Worm (Caenorhabditis elegans) whole organism, mixed stage, embryonic: ENCODE measurements around the gene glb-24.

Experiments used
- M03D4.4 ChIP-seq: sonication (generic microtip); optimal IDR thresholded peaks from 2 replicates; lab custom pipeline; 2017; ENCODE audit warnings: mild to moderate bottlenecking, missing genetic modification characterization, missing compliant biosample characterization
- bed-3 ChIP-seq: fragments of 200-800 bp; sonication (Bioruptor generic); optimal IDR thresholded peaks from 3 replicates; lab custom pipeline; 2018; ENCODE audit warnings: mild to moderate bottlenecking, missing genetic modification characterization, moderate library complexity, missing compliant biosample characterization
- blmp-1 ChIP-seq: fragments of 150-350 bp; optimal IDR thresholded peaks from 2 replicates; lab custom pipeline; 2014; ENCODE audit warnings: missing biosample characterization, missing genetic modification characterization
- ceh-39 ChIP-seq: fragments of 150-350 bp; optimal IDR thresholded peaks from 2 replicates; lab custom pipeline; 2014; ENCODE audit warnings: missing biosample characterization, missing genetic modification characterization
- ceh-43 ChIP-seq: fragments of 200-800 bp; sonication (Bioruptor generic); optimal IDR thresholded peaks from 2 replicates; lab custom pipeline; 2018; ENCODE audit warnings: mild to moderate bottlenecking, missing genetic modification characterization, moderate library complexity, missing compliant biosample characterization
- ceh-83 ChIP-seq: fragments of 200-800 bp; sonication (Bioruptor generic); optimal IDR thresholded peaks from 2 replicates; lab custom pipeline; 2018; ENCODE audit warnings: mild to moderate bottlenecking, missing genetic modification characterization, missing compliant biosample characterization
- ces-1 ChIP-seq: fragments of 150-350 bp; optimal IDR thresholded peaks from 2 replicates; lab custom pipeline; 2014; ENCODE audit warnings: missing biosample characterization, missing genetic modification reagents, missing genetic modification characterization
- cnd-1 ChIP-seq: fragments of 200-800 bp; sonication (Bioruptor generic); optimal IDR thresholded peaks from 2 replicates; lab custom pipeline; 2018; ENCODE audit warnings: mild to moderate bottlenecking, missing genetic modification characterization, missing compliant biosample characterization
- elt-1 ChIP-seq: sonication (generic microtip); optimal IDR thresholded peaks from 2 replicates; lab custom pipeline; 2017; ENCODE audit warnings: missing genetic modification characterization, mild to moderate bottlenecking, missing compliant biosample characterization, antibody characterized with exemption, moderate library complexity, borderline replicate concordance; ENCODE audit not compliant: insufficient read depth
- elt-3 ChIP-seq: fragments of 150-350 bp; optimal IDR thresholded peaks from 2 replicates; lab custom pipeline; 2014; ENCODE audit warnings: missing biosample characterization, missing genetic modification characterization
- flh-1 ChIP-seq: fragments of 200-800 bp; sonication (Bioruptor generic); optimal IDR thresholded peaks from 2 replicates; lab custom pipeline; 2018; ENCODE audit warnings: mild to moderate bottlenecking, missing genetic modification characterization, moderate library complexity, missing compliant biosample characterization
- hlh-1 ChIP-seq: fragments of 150-350 bp; optimal IDR thresholded peaks from 2 replicates; lab custom pipeline; 2014; ENCODE audit warnings: missing biosample characterization, missing genetic modification reagents, missing genetic modification characterization
- lin-13 ChIP-seq: fragments of 150-350 bp; optimal IDR thresholded peaks from 2 replicates; lab custom pipeline; 2014; ENCODE audit warnings: missing biosample characterization, missing genetic modification characterization
- lsy-2 ChIP-seq: fragments of 150-350 bp; optimal IDR thresholded peaks from 2 replicates; lab custom pipeline; 2014; ENCODE audit warnings: missing biosample characterization, missing genetic modification characterization
- mab-5 ChIP-seq: fragments of 150-350 bp; optimal IDR thresholded peaks from 2 replicates; lab custom pipeline; 2014; ENCODE audit warnings: missing biosample characterization, missing genetic modification characterization
- mep-1 ChIP-seq: fragments of 150-350 bp; optimal IDR thresholded peaks from 2 replicates; lab custom pipeline; 2017; ENCODE audit warnings: missing biosample characterization, missing genetic modification reagents, missing genetic modification characterization, inconsistent platforms
- mls-2 ChIP-seq: sonication (generic microtip); optimal IDR thresholded peaks from 2 replicates; lab custom pipeline; 2016; ENCODE audit warnings: mild to moderate bottlenecking, missing genetic modification characterization, moderate library complexity, missing compliant biosample characterization
- nhr-237 ChIP-seq: fragments of 150-350 bp; optimal IDR thresholded peaks from 2 replicates; lab custom pipeline; 2014; ENCODE audit warnings: missing biosample characterization, missing genetic modification characterization
- nhr-28 ChIP-seq: fragments of 150-350 bp; optimal IDR thresholded peaks from 2 replicates; lab custom pipeline; 2014; ENCODE audit warnings: missing biosample characterization, missing genetic modification characterization
- nhr-76 ChIP-seq: sonication (generic microtip); optimal IDR thresholded peaks from 2 replicates; lab custom pipeline; 2017; ENCODE audit warnings: missing biosample characterization, missing genetic modification characterization
- pha-4 ChIP-seq: fragments of 150-350 bp; optimal IDR thresholded peaks from 2 replicates; lab custom pipeline; 2018; ENCODE audit warnings: missing biosample characterization, missing genetic modification reagents, missing genetic modification characterization
- sem-2 ChIP-seq: fragments of 200-800 bp; sonication (Bioruptor generic); optimal IDR thresholded peaks from 2 replicates; lab custom pipeline; 2018; ENCODE audit warnings: mild to moderate bottlenecking, missing genetic modification characterization, missing compliant biosample characterization
- snpc-4 ChIP-seq: fragments of 150-350 bp; optimal IDR thresholded peaks from 2 replicates; lab custom pipeline; 2014; ENCODE audit warnings: missing biosample characterization, missing genetic modification characterization
- sptf-1 ChIP-seq: sonication (generic microtip); optimal IDR thresholded peaks from 2 replicates; lab custom pipeline; 2017; ENCODE audit warnings: mild to moderate bottlenecking, missing genetic modification characterization, moderate library complexity, missing compliant biosample characterization
- tbx-8 ChIP-seq: fragments of 200-800 bp; sonication (Bioruptor generic); optimal IDR thresholded peaks from 2 replicates; lab custom pipeline; 2018; ENCODE audit warnings: mild to moderate bottlenecking, missing genetic modification characterization, moderate library complexity, missing compliant biosample characterization
- unc-39 ChIP-seq: fragments of 150-350 bp; optimal IDR thresholded peaks from 2 replicates; lab custom pipeline; 2014; ENCODE audit warnings: missing biosample characterization, missing genetic modification characterization
- unc-62 ChIP-seq: fragments of 150-350 bp; optimal IDR thresholded peaks from 2 replicates; lab custom pipeline; 2014; ENCODE audit warnings: missing biosample characterization, missing genetic modification reagents, missing genetic modification characterization
- zip-8 ChIP-seq: fragments of 150-350 bp; optimal IDR thresholded peaks from 2 replicates; lab custom pipeline; 2014; ENCODE audit warnings: missing biosample characterization, missing genetic modification characterization
- ztf-11 ChIP-seq: fragments of 150-350 bp; optimal IDR thresholded peaks from 2 replicates; lab custom pipeline; 2014; ENCODE audit warnings: missing biosample characterization, missing genetic modification characterization

glb-24 gene

DNA sequence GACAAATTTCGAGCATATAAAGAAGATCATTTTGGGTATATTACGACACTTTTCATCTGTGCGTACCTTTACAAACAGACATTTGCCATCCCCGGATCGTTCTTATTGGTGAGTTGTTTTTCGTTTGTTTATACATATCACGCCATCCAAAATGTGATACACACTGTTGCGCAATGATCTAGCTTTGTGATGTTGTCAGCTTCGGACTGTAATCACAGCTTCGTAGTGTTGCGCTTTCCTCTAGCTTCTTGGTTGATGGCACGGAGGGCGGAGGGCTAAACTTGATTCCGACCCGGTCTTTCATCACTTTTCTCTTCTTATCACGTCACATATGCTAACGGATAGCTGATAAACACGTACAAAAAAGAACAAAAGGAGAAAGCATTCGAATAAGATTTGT is 6.4 kb downstream of the glb-24 start:
- TF ChIP-seq pha-4, result no peak
- TF ChIP-seq blmp-1 (tag; lab: Kevin White, UChicago), result no peak
- TF ChIP-seq zip-8 (tag; lab: Kevin White, UChicago), result peak; percentile 79
- TF ChIP-seq, all 35 proteins: peak for 1

- TF ChIP-seq ces-1 (GFP tag; lab: Kevin White, UChicago) (no peak), nhr-237 (tag; lab: Kevin White, UChicago) (no peak), nhr-76 (tag; lab: Kevin White, UChicago) (no peak), ceh-43 (GFP tag; lab: Kevin White, UChicago) (no peak), unc-39 (tag; lab: Kevin White, UChicago) (no peak), sptf-1 (tag; lab: Kevin White, UChicago) (no peak), cnd-1 (tag; lab: Kevin White, UChicago) (no peak), flh-1 (GFP tag; lab: Kevin White, UChicago) (no peak), mab-5 (tag; lab: Kevin White, UChicago) (no peak), mep-1 (tag; lab: Kevin White, UChicago) (no peak), snpc-4 (tag; lab: Kevin White, UChicago) (no peak), bed-3 (GFP tag; lab: Kevin White, UChicago) (no peak), elt-1 (tag; lab: Kevin White, UChicago) (no peak), hlh-1 (tag; lab: Kevin White, UChicago) (no peak), tbx-8 (GFP tag; lab: Kevin White, UChicago) (no peak), ceh-39 (tag; lab: Kevin White, UChicago) (no peak)
Measured at ce11 chrV:12877579-12877978, 8.2 kb downstream of the glb-24 start.

DNA sequence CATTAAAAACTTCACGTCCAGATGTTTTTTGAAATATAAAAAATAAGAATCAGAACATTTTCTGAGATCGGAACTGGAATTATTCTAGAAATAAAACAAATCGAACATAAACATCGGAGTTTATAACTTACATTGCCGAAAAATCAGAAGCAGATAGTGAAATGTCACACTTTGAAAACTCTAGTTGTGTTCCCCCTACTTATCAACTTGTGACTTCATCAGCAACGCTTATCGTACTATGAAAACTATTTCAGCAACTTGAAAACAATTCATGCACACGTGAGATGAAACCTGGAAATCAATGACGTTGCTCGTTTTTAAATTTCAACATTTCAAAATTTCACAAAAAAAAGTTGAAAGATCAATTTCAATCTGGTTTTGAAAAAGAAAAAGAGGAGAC is 9.1 kb downstream of the glb-24 start:
- TF ChIP-seq bed-3 (GFP tag; lab: Kevin White, UChicago), result no peak
- TF ChIP-seq lsy-2 (tag; lab: Kevin White, UChicago), result no peak
- TF ChIP-seq ces-1 (GFP tag; lab: Kevin White, UChicago), result no peak
- no peak for TF ChIP-seq zip-8 (tag; lab: Kevin White, UChicago)
- TF ChIP-seq cnd-1 (tag; lab: Kevin White, UChicago), result no peak
- no peak for TF ChIP-seq hlh-1 (tag; lab: Kevin White, UChicago)
- no peak for TF ChIP-seq nhr-237 (tag; lab: Kevin White, UChicago)
- TF ChIP-seq mep-1 (tag; lab: Kevin White, UChicago), result no peak
- no peak for TF ChIP-seq elt-1 (tag; lab: Kevin White, UChicago)
- no peak for TF ChIP-seq tbx-8 (GFP tag; lab: Kevin White, UChicago)
- no peak for TF ChIP-seq flh-1 (GFP tag; lab: Kevin White, UChicago)
- TF ChIP-seq ztf-11 (tag; lab: Kevin White, UChicago), result no peak
- no peak for TF ChIP-seq ceh-83 (GFP tag; lab: Kevin White, UChicago)

- TF ChIP-seq blmp-1 (tag; lab: Kevin White, UChicago), result peak; percentile 75
- TF ChIP-seq nhr-76 (tag; lab: Kevin White, UChicago), result no peak
Measured at ce11 chrV:12875850-12876249, 9.9 kb downstream of the glb-24 start.

DNA sequence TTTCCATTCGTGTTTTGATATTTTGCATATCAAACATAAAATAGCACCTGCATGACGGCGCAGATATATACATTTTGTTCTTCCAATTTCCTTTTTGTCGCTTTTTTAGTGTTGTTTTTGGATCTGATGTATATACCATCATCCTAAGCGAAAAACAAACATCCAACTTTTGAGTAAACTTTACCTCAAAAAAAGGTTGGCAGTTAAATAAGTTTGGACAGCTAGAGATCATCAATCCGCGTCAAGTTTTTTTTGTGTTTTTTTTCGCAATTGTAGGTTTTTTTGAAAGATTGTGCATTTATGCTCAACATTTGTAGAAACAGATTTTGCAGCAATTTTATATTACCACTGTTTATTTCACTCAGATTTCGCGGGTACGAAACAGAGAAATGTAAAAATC is 14.0 kb downstream of the glb-24 start, which contains the start of gene bus-19:
bus-19 (plus strand) TSS at position 301 of the 400 bp plus-strand sequence.
- TF ChIP-seq mls-2 (no peak), pha-4 (no peak), bed-3 (GFP tag; lab: Kevin White, UChicago) (no peak), sem-2 (GFP tag; lab: Kevin White, UChicago) (no peak), elt-3 (tag; lab: Kevin White, UChicago) (no peak), sptf-1 (tag; lab: Kevin White, UChicago) (no peak), ceh-39 (tag; lab: Kevin White, UChicago) (no peak), snpc-4 (tag; lab: Kevin White, UChicago) (no peak), M03D4.4 (no peak), unc-39 (tag; lab: Kevin White, UChicago) (no peak), cnd-1 (tag; lab: Kevin White, UChicago) (no peak), lin-13 (no peak), flh-1 (GFP tag; lab: Kevin White, UChicago) (no peak)

DNA sequence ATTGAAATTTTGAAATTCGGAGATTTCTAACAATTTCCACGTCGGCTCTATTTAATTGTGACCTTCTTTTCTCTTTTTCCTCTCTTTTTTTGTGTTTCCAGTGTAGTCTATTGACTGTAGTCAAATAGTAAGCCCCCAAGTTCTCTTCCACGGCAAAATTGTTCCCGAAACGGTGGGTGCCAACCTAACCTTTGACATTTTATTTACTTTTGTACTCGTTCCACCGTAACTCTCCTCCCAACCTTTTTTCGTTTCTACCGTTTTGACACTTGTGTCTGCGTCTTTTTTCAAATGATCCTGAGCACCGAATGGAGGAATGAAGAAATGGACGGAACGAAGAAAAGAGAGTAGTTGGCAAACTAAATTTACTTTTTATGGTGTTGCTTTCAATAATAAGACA is 15.0 kb downstream of the glb-24 start:
- TF ChIP-seq snpc-4 (tag; lab: Kevin White, UChicago) (no peak), nhr-28 (tag; lab: Kevin White, UChicago) (no peak), sptf-1 (tag; lab: Kevin White, UChicago) (no peak), bed-3 (GFP tag; lab: Kevin White, UChicago) (no peak), ceh-43 (GFP tag; lab: Kevin White, UChicago) (no peak), elt-1 (tag; lab: Kevin White, UChicago) (no peak), nhr-237 (tag; lab: Kevin White, UChicago) (no peak), zip-8 (tag; lab: Kevin White, UChicago) (no peak), ztf-11 (tag; lab: Kevin White, UChicago) (no peak), lin-13 (no peak), elt-3 (tag; lab: Kevin White, UChicago) (no peak), unc-62 (GFP tag; lab: Kevin White, UChicago) (no peak), ces-1 (GFP tag; lab: Kevin White, UChicago) (no peak), cnd-1 (tag; lab: Kevin White, UChicago) (no peak)
